Fruit fly (Drosophila melanogaster) whole organism, prepupa: Measurements from ENCODE around the gene Dsor1.

Experiments
- CG10669 ChIP-seq: fragments of 200-800 bp; sonication (Bioruptor generic); optimal IDR thresholded peaks from 3 replicates; lab custom pipeline; 2018; ENCODE audit warnings: missing biosample characterization, mild to moderate bottlenecking, missing genetic modification characterization, moderate library complexity
- CG11902 ChIP-seq: fragments of 200-800 bp; sonication (Bioruptor generic); optimal IDR thresholded peaks from 3 replicates; lab custom pipeline; 2016; ENCODE audit warnings: missing biosample characterization, missing genetic modification characterization
- CG15336 ChIP-seq: fragments of 200-800 bp; sonication (Bioruptor generic); IDR thresholded peaks from 2 replicates; pipeline ENCODE4 v1.3.6; 2022; ENCODE audit warnings: missing biosample characterization, missing genetic modification characterization
- CG16779 ChIP-seq: fragments of 200-800 bp; sonication (Bioruptor generic); optimal IDR thresholded peaks from 3 replicates; lab custom pipeline; 2017; ENCODE audit warnings: missing biosample characterization, mild to moderate bottlenecking, missing genetic modification characterization
- CG3032 ChIP-seq: fragments of 200-800 bp; optimal IDR thresholded peaks from 2 replicates; lab custom pipeline; 2019; ENCODE audit warnings: missing biosample characterization, mild to moderate bottlenecking, missing genetic modification characterization, moderate library complexity
- CG31627 ChIP-seq: fragments of 200-800 bp; sonication (Bioruptor generic); optimal IDR thresholded peaks from 3 replicates; lab custom pipeline; 2016; ENCODE audit warnings: missing biosample characterization, missing genetic modification characterization
- CG32006 ChIP-seq: fragments of 200-800 bp; sonication (Bioruptor generic); optimal IDR thresholded peaks from 3 replicates; lab custom pipeline; 2017; ENCODE audit warnings: missing biosample characterization, mild to moderate bottlenecking, missing genetic modification characterization
- CG6276 ChIP-seq: fragments of 200-800 bp; sonication (Bioruptor generic); optimal IDR thresholded peaks from 2 replicates; lab custom pipeline; 2017; ENCODE audit warnings: missing biosample characterization, mild to moderate bottlenecking, missing genetic modification characterization
- CG6792 ChIP-seq: fragments of 200-800 bp; sonication (Bioruptor generic); optimal IDR thresholded peaks from 3 replicates; lab custom pipeline; 2016; ENCODE audit warnings: missing biosample characterization, missing genetic modification characterization
- CG6808 ChIP-seq: fragments of 200-800 bp; sonication (Bioruptor generic); optimal IDR thresholded peaks from 3 replicates; lab custom pipeline; 2017; ENCODE audit warnings: missing biosample characterization, missing genetic modification characterization, mild to moderate bottlenecking, moderate library complexity, missing genetic modification reagents
- CG8119 ChIP-seq: fragments of 200-800 bp; sonication (Bioruptor generic); IDR thresholded peaks from 3 replicates; pipeline ENCODE4 v1.3.6; 2022; ENCODE audit warnings: missing biosample characterization, missing genetic modification characterization
- CG8632 ChIP-seq: fragments of 200-800 bp; sonication (Bioruptor generic); optimal IDR thresholded peaks from 3 replicates; lab custom pipeline; 2016; ENCODE audit warnings: missing biosample characterization, missing genetic modification characterization
- Eip78C ChIP-seq: fragments of 200-800 bp; sonication (Bioruptor generic); peaks from one replicate; lab custom pipeline; 2016; ENCODE audit warnings: missing biosample characterization, missing genetic modification characterization
- Eip93F ChIP-seq: fragments of 200-800 bp; sonication (Bioruptor generic); optimal IDR thresholded peaks from 2 replicates; lab custom pipeline; 2016; ENCODE audit warnings: missing biosample characterization, mild to moderate bottlenecking, missing genetic modification characterization
- Ets21C ChIP-seq: fragments of 200-800 bp; sonication (Bioruptor generic); optimal IDR thresholded peaks from 3 replicates; lab custom pipeline; 2016; ENCODE audit warnings: missing biosample characterization, missing genetic modification characterization
- Hr39 ChIP-seq: fragments of 200-800 bp; sonication (Bioruptor generic); optimal IDR thresholded peaks from 2 replicates; lab custom pipeline; 2016; ENCODE audit warnings: missing biosample characterization, missing genetic modification characterization
- Met ChIP-seq: fragments of 200-800 bp; sonication (Bioruptor generic); optimal IDR thresholded peaks from 3 replicates; lab custom pipeline; 2016; ENCODE audit warnings: missing biosample characterization, missing genetic modification characterization
- Sox102F ChIP-seq: fragments of 200-800 bp; sonication (Bioruptor generic); optimal IDR thresholded peaks from 2 replicates; lab custom pipeline; 2016; ENCODE audit warnings: missing biosample characterization, mild to moderate bottlenecking, missing genetic modification characterization
- Sox14 ChIP-seq: fragments of 200-800 bp; sonication (Bioruptor generic); optimal IDR thresholded peaks from 3 replicates; lab custom pipeline; 2016; ENCODE audit warnings: missing biosample characterization, missing genetic modification characterization
- Sox15 ChIP-seq: fragments of 200-800 bp; sonication (Bioruptor generic); optimal IDR thresholded peaks from 3 replicates; lab custom pipeline; 2016; ENCODE audit warnings: missing biosample characterization, missing genetic modification characterization
- acj6 ChIP-seq: fragments of 200-800 bp; sonication (Bioruptor generic); optimal IDR thresholded peaks from 3 replicates; lab custom pipeline; 2016; ENCODE audit warnings: missing biosample characterization, missing genetic modification characterization
- dsx ChIP-seq: fragments of 200-800 bp; optimal IDR thresholded peaks from 3 replicates; lab custom pipeline; 2019; ENCODE audit warnings: missing biosample characterization, mild to moderate bottlenecking, missing genetic modification characterization, moderate library complexity; ENCODE audit not compliant: poor library complexity, severe bottlenecking
- eg ChIP-seq: fragments of 200-800 bp; sonication (Bioruptor generic); IDR thresholded peaks from 3 replicates; pipeline ENCODE4 v1.3.6; 2022; ENCODE audit warnings: missing biosample characterization, missing genetic modification characterization
- esn ChIP-seq: fragments of 200-800 bp; sonication (Bioruptor generic); optimal IDR thresholded peaks from 2 replicates; lab custom pipeline; 2016; ENCODE audit warnings: missing biosample characterization, mild to moderate bottlenecking, missing genetic modification characterization, moderate library complexity
- fd59A ChIP-seq: fragments of 200-800 bp; sonication (Bioruptor generic); optimal IDR thresholded peaks from 2 replicates; lab custom pipeline; 2017; ENCODE audit warnings: missing biosample characterization, mild to moderate bottlenecking, missing genetic modification characterization, missing genetic modification reagents
- fd85E ChIP-seq: fragments of 200-800 bp; sonication (Bioruptor generic); optimal IDR thresholded peaks from 3 replicates; lab custom pipeline; 2016; ENCODE audit warnings: missing biosample characterization, missing genetic modification characterization
- net ChIP-seq: fragments of 200-800 bp; sonication (Bioruptor generic); optimal IDR thresholded peaks from 3 replicates; lab custom pipeline; 2016; ENCODE audit warnings: missing biosample characterization, missing genetic modification characterization
- spab ChIP-seq: fragments of 200-800 bp; sonication (Bioruptor generic); optimal IDR thresholded peaks from 2 replicates; lab custom pipeline; 2017; ENCODE audit warnings: missing biosample characterization, mild to moderate bottlenecking, missing genetic modification characterization, missing genetic modification reagents
- ss ChIP-seq, 2 experiments: fragments of 200-800 bp; sonication (Bioruptor generic); optimal IDR thresholded peaks; 2 replicates in 1 of 2; 3 replicates in 1 of 2; lab custom pipeline; 2017 to 2018; ENCODE audit warnings: mild to moderate bottlenecking in 2 of 2, missing biosample characterization in 2 of 2, missing genetic modification characterization in 2 of 2, moderate library complexity in 1 of 2
- svp ChIP-seq: fragments of 200-800 bp; sonication (Bioruptor generic); peaks from one replicate; lab custom pipeline; 2016; ENCODE audit warnings: missing biosample characterization, missing genetic modification characterization
- topi ChIP-seq: fragments of 200-800 bp; sonication (Bioruptor generic); optimal IDR thresholded peaks from 3 replicates; lab custom pipeline; 2016; ENCODE audit warnings: missing biosample characterization, missing genetic modification characterization

The Dsor1 gene

DNA sequence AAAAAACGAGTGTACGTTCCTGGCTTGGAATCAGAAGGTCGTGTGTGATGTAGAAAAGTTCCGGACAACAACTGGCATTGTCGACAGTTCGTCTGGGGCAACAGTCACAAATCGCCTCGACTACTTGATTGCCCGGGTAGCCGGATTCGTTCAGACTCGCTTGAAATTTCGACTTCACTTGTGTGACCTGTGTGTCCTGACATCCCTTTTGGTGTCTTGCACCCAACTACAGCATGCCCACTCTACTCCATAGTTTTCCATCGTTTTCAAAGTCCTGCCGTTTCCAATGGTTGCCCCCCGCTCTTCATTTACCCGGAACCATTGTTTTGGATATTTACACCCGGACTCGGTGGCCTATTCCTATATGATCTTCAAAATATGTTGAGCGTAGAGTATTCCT lies 20.5 kb downstream of the Dsor1 start, which contains the start of gene Erk7:
Gene Erk7, minus strand, starts transcription at position 101 of the 400 bp plus-strand sequence.
- TF ChIP-seq CG10669 (GFP tag; lab: Kevin White, UChicago): no peak
- no peak for TF ChIP-seq CG11902 (GFP tag; lab: Kevin White, UChicago)
- TF ChIP-seq net (GFP tag; lab: Kevin White, UChicago): no peak

DNA sequence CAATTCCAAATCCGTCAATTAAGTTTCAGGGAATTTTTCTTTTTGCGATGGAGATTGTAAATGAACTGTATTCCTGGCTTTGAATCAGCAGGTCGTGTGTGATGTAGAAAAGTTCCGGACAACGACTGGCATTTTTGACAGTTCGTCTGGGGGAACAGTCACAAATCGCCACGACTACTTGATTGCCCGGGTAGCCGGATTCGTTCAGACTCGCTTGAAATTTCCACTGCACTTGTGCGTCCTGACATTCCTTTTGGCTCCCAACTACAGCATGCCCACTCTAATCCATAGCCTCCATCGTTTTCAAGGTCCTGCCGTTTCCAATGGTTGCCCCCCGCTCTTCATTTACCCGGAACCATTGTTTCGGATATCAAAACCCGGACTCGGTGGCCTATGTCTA lies 22.7 kb downstream of the Dsor1 start, which contains the start of gene CG17440:
Gene CG17440, minus strand, starts transcription at position 101 of the 400 bp plus-strand sequence.
- TF ChIP-seq svp (GFP tag; lab: Kevin White, UChicago): no peak
- no peak for TF ChIP-seq Hr39 (GFP tag; lab: Kevin White, UChicago)
- no peak for TF ChIP-seq Met
- no peak for TF ChIP-seq acj6
- no peak for TF ChIP-seq CG6792
- TF ChIP-seq fd59A: no peak
- TF ChIP-seq CG32006 (GFP tag; lab: Kevin White, UChicago): no peak
- TF ChIP-seq CG16779: no peak
- no peak for TF ChIP-seq topi
- no peak for TF ChIP-seq dsx
- no peak for TF ChIP-seq ss (GFP tag; optimal IDR thresholded peaks at IDR 0.05; lab: Kevin White, UChicago)
- TF ChIP-seq Ets21C (GFP tag; lab: Kevin White, UChicago): no peak
- TF ChIP-seq Sox102F (GFP tag; lab: Kevin White, UChicago): no peak
- TF ChIP-seq Eip78C: no peak
- TF ChIP-seq CG10669 (GFP tag; lab: Kevin White, UChicago): no peak
- TF ChIP-seq CG3032: no peak
- TF ChIP-seq, all 60 proteins: peak for 0

DNA sequence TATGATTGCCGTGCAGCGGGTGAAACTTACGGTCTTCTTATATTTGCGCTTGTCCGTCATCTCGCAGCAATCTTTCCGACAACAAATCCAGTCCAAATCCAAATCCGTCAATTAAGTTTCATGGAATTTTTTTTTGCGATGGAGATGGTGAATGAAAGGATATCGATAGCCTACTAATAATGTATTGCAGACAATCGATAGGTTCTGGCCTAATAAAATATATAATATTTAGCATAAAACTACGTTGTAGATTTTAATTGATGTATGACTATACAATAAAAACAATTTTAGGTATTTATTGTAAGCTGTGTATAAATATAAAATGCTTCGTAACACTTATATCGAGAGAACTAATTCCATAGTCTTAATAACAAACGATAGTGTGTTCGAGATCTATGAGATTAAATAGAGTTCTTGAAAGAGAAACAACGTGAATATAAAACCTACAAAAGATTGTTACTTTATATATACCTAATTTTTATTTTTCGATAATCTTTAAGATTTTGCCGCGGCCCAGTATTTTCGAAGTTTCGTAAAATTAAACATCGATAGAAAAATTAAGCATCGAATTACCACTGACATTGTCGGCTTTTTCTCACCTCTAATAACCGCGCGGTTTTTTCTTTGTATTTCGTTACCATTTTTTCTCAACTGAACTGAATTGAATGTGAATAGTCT lies 25.8 kb downstream of the Dsor1 start, which contains the start of the genes Cfp1 and Aladin:
Gene Cfp1, minus strand, starts transcription at position 131 of the 678 bp plus-strand sequence.
Gene Aladin, plus strand, starts transcription at position 584 of the 678 bp plus-strand sequence.
- TF ChIP-seq esn (GFP tag; lab: Kevin White, UChicago) (peak; percentile 24), CG31627 (GFP tag; lab: Kevin White, UChicago) (no peak)
- TF ChIP-seq, all 60 proteins: peak for 1

DNA sequence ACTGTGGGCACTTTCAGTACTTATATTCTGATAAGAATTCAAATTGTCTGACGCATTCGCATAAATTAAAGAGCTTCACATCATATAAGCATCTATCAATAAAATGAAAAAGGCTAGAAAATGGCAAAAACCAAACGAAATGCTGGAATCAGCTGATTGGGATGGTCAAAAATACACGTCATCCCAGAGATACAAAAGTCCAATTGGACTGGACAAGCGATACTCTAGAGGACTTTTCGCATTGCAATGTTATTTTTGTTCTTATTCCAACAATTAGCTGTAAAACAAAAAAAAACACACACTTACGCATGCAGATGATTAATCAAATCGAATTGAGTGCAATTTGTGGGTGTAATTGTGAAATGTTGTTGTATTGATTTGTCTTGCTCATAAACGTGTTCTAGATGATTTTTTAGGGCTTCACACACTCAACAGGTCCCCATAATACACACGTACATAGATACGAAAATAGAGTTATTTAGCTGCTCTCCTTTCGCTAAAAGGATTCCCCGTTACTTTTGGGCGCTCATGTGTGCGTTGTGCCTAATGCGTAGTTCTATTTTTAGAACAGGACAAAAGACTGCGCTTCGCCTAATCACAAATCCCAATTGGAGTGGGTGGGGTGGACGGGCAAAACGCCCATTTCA lies 35.0 kb downstream of the Dsor1 start:
- no peak for TF ChIP-seq CG15336 (GFP tag; lab: Robert Waterston, UW)
- no peak for TF ChIP-seq fd85E
- TF ChIP-seq svp (GFP tag; lab: Kevin White, UChicago): no peak
- no peak for TF ChIP-seq eg
- TF ChIP-seq spab (GFP tag; lab: Kevin White, UChicago): no peak
- TF ChIP-seq esn (GFP tag; lab: Kevin White, UChicago): no peak
- TF ChIP-seq CG32006 (GFP tag; lab: Kevin White, UChicago): no peak
- TF ChIP-seq CG8632 (GFP tag; lab: Kevin White, UChicago): no peak
- no peak for TF ChIP-seq CG31627 (GFP tag; lab: Kevin White, UChicago)
- no peak for TF ChIP-seq CG6808 (GFP tag; lab: Kevin White, UChicago)
- TF ChIP-seq Sox15 (GFP tag; lab: Kevin White, UChicago): no peak
- TF ChIP-seq Met: no peak
- no peak for TF ChIP-seq CG6276
- no peak for TF ChIP-seq CG6792

DNA sequence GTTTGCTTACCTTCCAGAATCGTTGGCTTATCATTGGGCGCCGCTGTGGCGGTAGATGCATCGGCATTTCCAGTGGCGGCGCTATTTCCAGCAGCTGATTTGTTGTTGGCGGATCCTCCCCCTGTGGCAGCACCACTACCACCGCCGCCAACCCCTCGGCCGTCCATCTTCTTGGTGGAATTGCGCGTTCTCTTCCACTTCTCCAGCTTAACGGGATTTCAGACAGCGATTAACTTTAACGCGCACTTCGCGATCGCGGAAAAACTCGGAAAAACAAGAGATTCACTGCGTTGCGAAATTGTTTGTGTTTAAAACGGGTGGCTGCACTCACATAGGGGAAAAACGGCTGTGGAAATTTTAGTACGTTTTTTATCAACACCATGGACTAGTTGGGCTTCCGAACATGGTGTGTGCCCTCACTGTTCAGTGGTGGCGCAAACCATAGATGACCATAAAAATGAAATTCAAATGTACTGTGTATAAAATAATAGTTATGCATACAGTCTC lies 35.7 kb downstream of the Dsor1 start, which contains the start of gene c11.1:
Gene c11.1, minus strand, starts transcription at position 335 of the 507 bp plus-strand sequence.
- TF ChIP-seq Eip93F (GFP tag; lab: Kevin White, UChicago) (no peak), CG15336 (GFP tag; lab: Robert Waterston, UW) (0 out of 2 replicates have a peak, but pooled peaks have one; percentile 33), CG8119 (GFP tag; lab: Robert Waterston, UW) (0 out of 3 replicates have a peak, but pooled peaks have one; percentile 17), Sox14 (GFP tag; lab: Kevin White, UChicago) (peak; percentile 37), Eip78C (peak; percentile 29), acj6 (no peak), fd85E (no peak), CG6808 (GFP tag; lab: Kevin White, UChicago) (peak; percentile 64), fd59A (no peak), esn (GFP tag; lab: Kevin White, UChicago) (peak; percentile 22)
